Fruit fly (Drosophila melanogaster) whole organism, pupa: Measurements from ENCODE around the gene ple.

Experiments
- CG14655 ChIP-seq: fragments of 200-800 bp; sonication (Bioruptor generic); optimal IDR thresholded peaks from 3 replicates; lab custom pipeline; 2017; ENCODE audit warnings: mild to moderate bottlenecking, missing biosample characterization, missing genetic modification reagents, missing genetic modification characterization
- Snoo ChIP-seq: fragments of 200-800 bp; sonication (Bioruptor generic); optimal IDR thresholded peaks from 3 replicates; lab custom pipeline; 2017; ENCODE audit warnings: missing biosample characterization, mild to moderate bottlenecking, missing genetic modification characterization, inconsistent platforms

DNA sequence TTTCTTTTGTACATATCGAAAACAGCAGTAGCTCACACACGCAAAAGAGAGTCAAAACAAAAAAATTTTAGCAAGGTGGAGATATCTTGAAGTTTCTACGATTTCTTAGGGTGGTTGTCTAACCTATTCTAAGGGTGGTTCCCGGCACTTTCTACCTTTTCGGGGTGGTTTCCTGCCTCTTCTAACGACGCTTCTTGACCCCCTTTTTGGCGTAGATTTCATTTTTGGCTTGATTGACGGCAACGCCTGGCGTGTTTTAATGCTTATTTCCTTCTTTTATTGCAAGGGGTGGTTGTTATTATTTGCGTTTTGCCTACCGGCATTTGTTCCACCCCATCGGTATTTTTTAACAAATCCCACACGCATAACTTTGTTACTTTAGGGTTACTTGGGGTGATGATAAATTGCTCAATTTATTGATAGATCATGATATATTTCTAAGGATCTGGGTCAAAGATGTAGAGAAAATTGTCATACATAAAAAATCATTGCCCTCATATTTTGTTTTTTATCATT is 18.3 kb downstream of the ple start:
- TF ChIP-seq CG14655 (no peak), Snoo (tag; lab: Kevin White, UChicago) (no peak)
